Worm (Caenorhabditis elegans) whole organism, young adult: ENCODE data around the gene F32D8.14.

Experiments
- F37B4.10 ChIP-seq: fragments of 200-800 bp; sonication (Bioruptor generic); IDR thresholded peaks from 2 replicates; pipeline ENCODE4 v1.3.6; 2022; ENCODE audit warnings: missing genetic modification characterization, missing compliant biosample characterization
- K11D2.4 ChIP-seq: fragments of 200-800 bp; sonication (Bioruptor generic); IDR thresholded peaks from 2 replicates; pipeline ENCODE4 v1.3.6; 2022; ENCODE audit warnings: missing genetic modification reagents, missing genetic modification characterization, missing compliant biosample characterization
- Y95B8A.8 ChIP-seq: fragments of 200-800 bp; sonication (Bioruptor generic); IDR thresholded peaks from 2 replicates; pipeline ENCODE4 v1.3.6; 2022; ENCODE audit warnings: missing genetic modification reagents, missing genetic modification characterization, missing compliant biosample characterization
- let-607 ChIP-seq, 2 experiments: fragments of 200-800 bp in 1 of 2; sonication (Bioruptor generic) in 1 of 2; sonication (generic microtip) in 1 of 2; optimal IDR thresholded peaks; 2 replicates each; lab custom pipeline; 2016 to 2018; ENCODE audit warnings: mild to moderate bottlenecking in 2 of 2, missing compliant biosample characterization in 2 of 2, missing genetic modification characterization in 2 of 2, moderate library complexity in 2 of 2, missing genotype in 1 of 2
- mcd-1 ChIP-seq: fragments of 200-800 bp; sonication (Bioruptor generic); IDR thresholded peaks from 2 replicates; pipeline ENCODE4 v1.3.6; 2022; ENCODE audit warnings: missing genetic modification reagents, missing genetic modification characterization, missing compliant biosample characterization
- rpc-1 ChIP-seq, 2 experiments: fragments of 150-350 bp in 1 of 2; sonication (generic microtip) in 1 of 2; optimal IDR thresholded peaks; 2 replicates each; lab custom pipeline; 2014 to 2018; ENCODE audit warnings: missing biosample characterization in 1 of 2, missing genetic modification characterization in 1 of 2, missing genetic modification reagents in 1 of 2, missing genotype in 1 of 2
- ztf-25 ChIP-seq: fragments of 200-800 bp; sonication (Bioruptor generic); IDR thresholded peaks from 2 replicates; pipeline ENCODE4 v1.3.6; 2022; ENCODE audit warnings: missing genetic modification reagents, missing genetic modification characterization, missing compliant biosample characterization

ce11 chrV:10870050-10870449 lies 24.5 kb downstream of the F32D8.14 start:
- TF ChIP-seq mcd-1 (GFP tag; lab: Robert Waterston, UW) = no peak
- TF ChIP-seq let-607 (tag; optimal IDR thresholded peaks at IDR 0.05; lab: Kevin White, UChicago) = no peak
- no peak for TF ChIP-seq ztf-25
- no peak for TF ChIP-seq F37B4.10 (GFP tag; lab: Robert Waterston, UW)
- no peak for TF ChIP-seq rpc-1 (optimal IDR thresholded peaks at IDR 0.05; lab: Kevin White, UChicago)
- no peak for TF ChIP-seq rpc-1 (tag; optimal IDR thresholded peaks at IDR 0.05; lab: Kevin White, UChicago)
- no peak for TF ChIP-seq K11D2.4
- no peak for TF ChIP-seq Y95B8A.8 (GFP tag; lab: Robert Waterston, UW)
